Worm (Caenorhabditis elegans) whole organism, L3 larva: ENCODE measurements around the gene bmk-1.

Experiments
- aly-2 ChIP-seq: fragments of 150-350 bp; optimal IDR thresholded peaks from 2 replicates; lab custom pipeline; 2014; ENCODE audit warnings: missing biosample characterization, missing genetic modification characterization
- nhr-12 ChIP-seq: fragments of 150-350 bp; optimal IDR thresholded peaks from 2 replicates; lab custom pipeline; 2014; ENCODE audit warnings: missing biosample characterization, missing genetic modification characterization
- pha-4 ChIP-seq: fragments of 150-350 bp; optimal IDR thresholded peaks from 2 replicates; lab custom pipeline; 2014; ENCODE audit warnings: missing biosample characterization, missing genetic modification reagents, missing genetic modification characterization
- skn-1 ChIP-seq: fragments of 150-350 bp; optimal IDR thresholded peaks from 2 replicates; lab custom pipeline; 2014; ENCODE audit warnings: missing biosample characterization, missing genetic modification characterization
- tbx-2 ChIP-seq: sonication (generic microtip); optimal IDR thresholded peaks from 2 replicates; lab custom pipeline; 2016; ENCODE audit warnings: mild to moderate bottlenecking, missing genetic modification characterization, missing compliant biosample characterization
- unc-39 ChIP-seq: sonication (generic microtip); optimal IDR thresholded peaks from 4 replicates; lab custom pipeline; 2017; ENCODE audit warnings: missing biosample characterization, missing genetic modification characterization

DNA sequence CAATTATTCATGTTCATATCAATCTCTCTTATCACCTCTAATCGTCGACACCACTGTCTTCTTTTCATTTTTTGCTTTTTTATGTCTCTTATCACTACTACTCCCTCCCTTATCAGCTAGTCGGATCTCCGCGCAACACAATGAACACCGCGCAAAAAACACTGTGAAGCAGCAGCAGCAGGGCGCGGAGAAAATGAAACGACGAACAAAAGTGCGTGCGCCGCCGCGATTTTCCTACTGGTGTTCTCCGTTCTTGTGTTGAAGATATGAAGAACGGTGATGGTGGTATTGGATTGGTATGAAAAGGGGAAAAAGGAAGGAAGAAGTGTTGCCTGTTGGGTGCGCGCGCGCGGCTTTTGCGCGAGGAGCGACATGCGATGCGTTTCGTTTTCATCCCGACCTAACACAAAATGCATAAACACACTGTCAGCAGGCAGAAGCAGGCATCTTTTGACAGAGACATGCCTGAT, 49.0 kb upstream of the bmk-1 start:
- no peak for TF ChIP-seq tbx-2 (tag; lab: Kevin White, UChicago)
- no peak for TF ChIP-seq skn-1 (tag; lab: Kevin White, UChicago)
- TF ChIP-seq aly-2 (tag; lab: Kevin White, UChicago) = no peak
- TF ChIP-seq pha-4 = no peak
- no peak for TF ChIP-seq nhr-12 (tag; lab: Kevin White, UChicago)
- no peak for TF ChIP-seq unc-39
